Fruit fly (Drosophila melanogaster): ENCODE results near the gene Act5C.

DNA sequence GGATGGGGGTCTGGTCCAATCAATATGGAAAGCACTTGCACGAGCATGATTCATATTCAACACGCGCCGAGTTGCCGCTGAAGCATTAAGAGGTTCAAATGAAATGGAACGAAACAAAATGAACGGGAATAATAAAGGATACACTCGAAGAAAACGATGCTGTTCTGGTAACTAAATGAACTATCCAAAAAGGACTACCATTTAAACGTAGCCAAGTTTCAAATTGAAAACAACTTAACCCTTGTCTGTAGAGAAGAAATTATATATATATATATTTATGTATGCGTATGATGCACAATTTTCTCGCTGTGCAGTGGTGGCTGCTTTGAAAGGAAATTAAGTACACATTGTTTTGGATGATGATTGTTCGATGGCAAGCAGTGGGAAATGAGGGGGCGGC, 48.0 kb upstream of the Act5C start:
- no peak for TF ChIP-seq insv (optimal IDR thresholded peaks at IDR 0.05)
- TF ChIP-seq Myc (optimal IDR thresholded peaks at IDR 0.05): no peak
- TF ChIP-seq psq (optimal IDR thresholded peaks at IDR 0.05): no peak
- no peak for TF ChIP-seq ttk (optimal IDR thresholded peaks at IDR 0.05)
- no peak for TF ChIP-seq h (optimal IDR thresholded peaks at IDR 0.05)

Measured in Kc167 (cell line).